Fruit fly (Drosophila melanogaster) ovary, adult (tissue): ENCODE measurements around the gene hook.
A peak's percentile ranks its signal among the peaks of the same experiment; 100 is the strongest.

Experiments
- CG17801 ChIP-seq: fragments of 200-800 bp; optimal IDR thresholded peaks from 2 replicates; lab custom pipeline; 2019; ENCODE audit warnings: missing biosample characterization, mild to moderate bottlenecking, missing genetic modification characterization, moderate library complexity; ENCODE audit not compliant: partially characterized antibody

The hook gene

DNA sequence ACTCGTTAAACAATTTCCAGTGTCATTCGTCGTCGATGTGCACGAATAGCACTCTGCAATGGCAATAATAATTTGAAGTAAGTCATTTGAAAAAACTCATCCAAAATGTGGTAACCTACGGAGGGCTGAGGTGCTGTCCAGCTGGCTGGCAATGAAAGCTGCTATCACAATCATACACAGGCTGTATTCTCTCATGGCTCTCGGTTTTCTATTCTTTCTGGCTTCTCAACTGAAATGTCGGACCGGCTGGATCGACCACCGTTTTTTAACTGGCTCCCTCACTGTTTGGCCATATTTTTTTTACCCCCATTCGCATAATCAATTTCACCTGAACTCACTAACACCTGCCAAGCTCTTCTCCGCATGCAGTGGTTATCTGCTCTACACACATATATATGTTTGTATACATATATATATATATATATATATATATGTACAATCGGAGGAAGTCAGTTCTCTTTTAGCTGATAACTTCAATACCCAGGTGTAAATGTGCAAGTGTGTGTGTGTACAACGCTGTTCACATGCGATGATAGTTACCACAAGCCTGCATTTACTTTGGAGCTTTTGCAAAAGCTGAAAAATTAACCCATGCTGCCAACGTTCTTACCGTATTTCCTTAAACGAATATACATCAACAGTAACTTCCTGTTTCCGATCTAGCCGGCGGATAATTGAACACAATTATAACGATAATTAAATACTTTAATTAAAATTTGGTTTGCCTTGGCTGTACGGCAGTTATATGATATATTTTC, 37.5 kb downstream of the hook start, which contains the start of gene CG10650:
TSS of gene CG10650 (minus strand) at position 275 of the 758 bp plus-strand sequence.
- no peak for TF ChIP-seq CG17801

DNA sequence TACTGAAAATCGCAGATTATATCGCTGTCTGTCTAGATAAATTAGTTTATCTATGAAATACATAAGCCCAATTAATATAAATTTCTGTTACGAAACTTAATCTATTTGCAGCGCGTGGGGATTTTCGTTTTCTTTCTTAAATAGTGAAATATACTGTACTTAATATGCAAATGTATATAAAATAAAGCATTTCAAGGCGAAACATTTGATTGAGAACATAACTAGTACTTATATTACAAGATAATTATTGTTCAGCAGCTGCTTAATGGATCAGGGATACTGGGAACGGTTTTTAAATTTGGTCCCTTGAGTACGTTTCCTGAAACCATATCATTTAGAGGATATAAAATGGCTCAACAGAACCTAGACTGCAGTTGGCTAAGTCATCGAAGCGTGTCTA, 41.1 kb downstream of the hook start, which contains the start of gene CG46465:
TSS of gene CG46465 (plus strand) at position 301 of the 400 bp plus-strand sequence.
- no peak for TF ChIP-seq CG17801

DNA sequence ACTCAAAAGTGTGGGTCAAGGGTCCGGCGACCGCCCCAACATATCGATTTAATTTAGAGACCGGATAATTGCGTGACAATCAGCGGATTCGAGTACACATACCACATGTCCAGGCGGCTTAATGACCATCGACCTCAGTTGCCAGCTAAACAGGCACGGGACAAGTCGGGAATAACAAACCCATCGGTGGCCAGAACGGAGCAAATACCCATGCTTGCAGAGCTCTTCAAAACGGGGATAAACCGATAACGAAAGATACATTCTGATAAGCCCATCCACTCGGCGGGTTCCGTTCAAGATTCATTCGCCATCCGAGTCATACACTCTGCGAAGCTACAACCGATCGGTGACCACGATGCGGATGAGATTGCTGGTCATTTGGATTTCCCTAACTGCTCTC, 42.6 kb downstream of the hook start, which contains the start of gene CG15169:
TSS of gene CG15169 (plus strand) at position 301 of the 400 bp plus-strand sequence.
- no peak for TF ChIP-seq CG17801

DNA sequence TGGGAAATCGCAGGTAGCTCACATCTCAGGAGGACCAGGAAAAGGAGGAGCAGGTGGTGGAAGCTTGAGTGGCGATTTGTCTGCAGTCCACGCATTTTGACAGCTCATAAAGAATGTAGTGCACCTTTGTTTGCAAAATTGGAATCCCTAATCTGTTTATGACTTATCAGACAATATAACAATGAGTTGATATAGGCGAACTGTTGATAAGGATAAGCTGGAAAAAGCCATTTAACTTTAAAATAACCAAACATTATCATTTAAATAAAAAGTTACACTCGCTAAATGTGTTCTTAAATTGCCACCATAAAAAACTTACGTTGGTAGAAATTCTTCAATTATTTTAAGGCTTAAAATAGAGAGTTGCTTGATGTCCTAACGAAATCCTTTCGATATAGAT, 43.2 kb downstream of the hook start, which contains the start of gene CG15170:
TSS of gene CG15170 (minus strand) at position 101 of the 400 bp plus-strand sequence.
- no peak for TF ChIP-seq CG17801

- TF ChIP-seq CG17801 = peak; percentile 43
These were observed 46.0 kb downstream of the hook start, which contains the start of the genes Swip-1 and EMC5 for dm6 chr2L:18987078-18987895. Gene Swip-1 (minus strand): TSS chr2L:18987280. Gene EMC5 (plus strand): TSS chr2L:18987707.

- TF ChIP-seq CG17801 = no peak
These were observed 47.2 kb downstream of the hook start for dm6 chr2L:18986125-18986498.

DNA sequence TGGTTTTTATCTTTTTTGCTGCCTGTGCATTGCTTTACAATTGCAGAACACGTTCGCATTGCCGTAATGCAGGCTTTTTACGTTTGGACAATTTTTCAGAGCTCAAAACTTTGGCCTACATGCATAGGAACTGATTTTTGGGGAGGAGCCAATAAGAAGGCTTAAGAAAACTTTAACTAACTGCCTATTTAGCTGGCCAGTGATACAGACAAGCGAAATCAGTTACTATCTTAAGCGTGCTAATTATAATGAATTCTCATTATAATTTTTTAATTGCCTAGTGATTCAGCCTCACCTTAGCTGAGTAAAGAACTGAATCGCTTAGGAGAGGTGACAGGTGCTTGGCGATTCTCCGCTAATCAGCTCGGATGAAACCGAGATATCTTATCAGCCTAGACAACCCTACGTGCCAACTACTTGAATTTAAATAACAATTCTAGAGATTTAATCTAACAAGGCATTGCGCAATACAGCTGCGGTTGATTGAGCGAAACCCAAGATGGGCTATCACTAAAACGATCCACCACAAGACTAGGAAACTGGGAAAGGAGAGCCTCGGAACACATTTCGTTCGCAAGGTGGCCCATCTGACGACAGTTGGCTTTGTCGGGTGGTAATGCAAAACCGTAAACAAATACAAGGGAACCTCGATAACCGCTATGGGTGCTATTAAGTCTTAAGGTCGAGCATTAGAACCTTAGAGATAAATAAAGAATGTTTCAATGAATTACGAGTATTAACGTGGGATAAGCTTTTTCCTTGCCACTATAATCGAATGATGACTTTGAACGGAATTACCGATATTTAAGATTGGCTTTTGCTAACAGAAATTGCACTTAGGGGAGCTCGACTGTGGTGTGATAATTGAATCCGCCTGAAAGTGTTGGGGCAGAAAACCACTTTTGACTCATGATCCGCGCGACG, 47.8 kb downstream of the hook start:
- TF ChIP-seq CG17801 = no peak

DNA sequence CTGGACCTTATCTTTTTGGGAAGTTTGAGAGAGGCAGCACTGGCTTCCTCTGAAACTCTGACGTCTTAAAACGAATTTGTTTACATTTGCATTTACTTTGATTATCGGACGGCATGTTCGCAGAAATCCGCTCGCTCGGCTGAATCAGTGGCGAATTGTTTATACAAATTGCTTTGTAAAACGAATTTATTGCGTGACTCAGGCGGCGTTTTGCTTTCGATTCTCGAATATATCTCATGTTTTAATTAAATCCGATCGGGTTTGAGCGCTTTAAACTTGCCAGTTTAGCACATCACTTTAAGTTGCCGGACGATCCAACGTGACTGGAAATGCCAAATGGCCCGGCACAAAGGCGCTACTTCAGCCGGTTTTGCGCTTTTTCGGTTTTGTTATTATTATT, 49.1 kb downstream of the hook start:
- TF ChIP-seq CG17801 = no peak

DNA sequence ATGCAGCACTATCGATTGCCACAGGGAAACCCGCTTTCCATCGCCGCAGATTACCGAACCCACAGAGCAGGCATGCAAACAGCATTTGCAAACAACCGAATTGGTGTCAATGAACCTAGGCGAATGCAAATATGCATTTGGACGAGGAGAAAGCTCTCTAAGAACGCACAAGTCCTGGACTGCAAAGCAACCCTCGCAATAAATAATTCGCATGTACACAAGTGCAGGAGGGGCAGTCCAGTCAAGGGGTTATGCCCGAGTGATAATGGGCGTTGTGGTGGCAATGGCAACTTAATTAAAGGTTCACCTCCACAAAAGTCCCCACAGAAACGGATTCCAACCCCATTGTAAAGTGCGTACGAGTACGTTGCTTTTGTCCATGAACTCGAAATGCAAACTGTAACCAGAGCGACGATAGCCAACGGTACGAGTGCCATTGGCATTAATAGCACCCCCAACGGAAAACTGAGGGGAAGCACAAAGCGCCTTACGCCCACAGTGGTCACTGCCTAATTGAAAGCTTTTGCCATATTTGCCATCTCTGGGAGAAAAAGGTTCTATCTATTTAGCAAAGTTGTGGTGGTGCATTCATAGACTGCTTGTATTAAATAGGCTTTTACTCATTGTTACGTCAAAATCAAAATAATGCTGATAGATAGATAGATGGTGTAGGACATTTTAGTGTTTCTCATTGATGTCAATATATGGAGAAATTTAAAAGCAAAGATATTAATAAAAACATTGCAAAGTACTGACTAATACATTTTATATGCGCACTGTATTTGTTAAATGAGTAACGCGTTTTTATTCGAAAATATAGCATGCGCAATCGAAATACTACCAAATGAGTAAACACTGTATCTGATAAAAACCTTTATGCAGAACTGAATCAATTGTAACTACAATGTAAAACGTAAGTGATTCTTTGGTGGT, 50.2 kb downstream of the hook start:
- TF ChIP-seq CG17801 = no peak

- TF ChIP-seq CG17801 = peak; percentile 19
These were observed 51.2 kb downstream of the hook start for dm6 chr2L:18981947-18982579.

dm6 chr2L:18981484-18981883, 51.8 kb downstream of the hook start:
- no peak for TF ChIP-seq CG17801

- TF ChIP-seq CG17801 = no peak
These were observed 52.3 kb downstream of the hook start for dm6 chr2L:18980982-18981381.
